ENCODE assay signal across 1 fruit fly cellular context in the genomic region with DNA sequence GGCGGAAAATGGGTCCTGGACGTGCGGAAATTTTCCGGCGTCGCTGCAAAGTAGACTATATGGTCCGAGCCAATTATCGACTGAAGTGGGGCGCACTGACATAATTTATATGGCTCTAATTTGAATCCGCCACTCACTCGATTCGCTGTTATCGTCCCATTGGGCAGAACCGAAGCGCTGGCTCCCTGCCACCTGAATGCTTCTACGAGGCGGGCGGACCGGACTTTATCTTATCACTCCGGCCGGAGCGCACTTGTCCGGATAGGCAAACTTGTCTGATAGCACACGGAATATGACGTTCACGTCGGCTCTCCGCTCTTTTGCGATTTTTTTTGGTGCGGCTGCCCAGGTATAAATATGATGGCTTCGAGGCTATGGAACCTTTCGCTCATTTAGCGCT.
TF ChIP-seq lines count a peak whose summit lies in the region.

No protein-coding gene starts in this region.

TF ChIP-seq in whole organism, embryonic, 481 proteins besides CTCF, POLR2A, EP300 and RAD21 (continued from another document):
- no peak for TF ChIP-seq emc (GFP tag; optimal IDR thresholded peaks at IDR 0.05; lab: Kevin White, UChicago)
- no peak for TF ChIP-seq gem (tag; optimal IDR thresholded peaks at IDR 0.05; lab: Kevin White, UChicago)
- no peak for TF ChIP-seq cas (GFP tag; IDR thresholded peaks at IDR 0.05; lab: Robert Waterston, UW)
- TF ChIP-seq Pdp1 (GFP tag; optimal IDR thresholded peaks at IDR 0.05; lab: Kevin White, UChicago), result peak in 1 of 2 experiments; percentile 18
- TF ChIP-seq CG10274 (GFP tag; optimal IDR thresholded peaks at IDR 0.05; lab: Kevin White, UChicago), result peak; percentile 98
- peak; percentile 86 for TF ChIP-seq Vsx1 (GFP tag; optimal IDR thresholded peaks at IDR 0.05; lab: Kevin White, UChicago)
- peak; percentile 79 for TF ChIP-seq mirr (GFP tag; optimal IDR thresholded peaks at IDR 0.05; lab: Kevin White, UChicago)
- no peak for TF ChIP-seq Mes4 (GFP tag; optimal IDR thresholded peaks at IDR 0.05; lab: Kevin White, UChicago)
- TF ChIP-seq Bgb (GFP tag; IDR thresholded peaks at IDR 0.05; lab: Robert Waterston, UW; ENCODE audit: partially characterized antibody), result 0 out of 2 replicates have a peak, but pooled peaks have one; percentile 25
- peak; percentile 18 for TF ChIP-seq cad (GFP tag; optimal IDR thresholded peaks at IDR 0.05; lab: Kevin White, UChicago)
- TF ChIP-seq CG5953 (GFP tag; IDR thresholded peaks at IDR 0.05; lab: Robert Waterston, UW), result peak; percentile 10; the same call in 1 of the 2 replicates
- peak in 1 of 2 experiments; percentile 24 for TF ChIP-seq Trl (optimal IDR thresholded peaks at IDR 0.05; lab: Kevin White, UChicago)
- TF ChIP-seq Trl (GFP tag; optimal IDR thresholded peaks at IDR 0.05; lab: Kevin White, UChicago), result no peak
- TF ChIP-seq GATAe (GFP tag; conservative IDR thresholded peaks at IDR 0.05; lab: Robert Waterston, UW), result peak; percentile 94
- no peak for TF ChIP-seq aop (GFP tag; IDR thresholded peaks at IDR 0.05; lab: Robert Waterston, UW)
- no peak for TF ChIP-seq CG9932 (GFP tag; IDR thresholded peaks at IDR 0.05; lab: Robert Waterston, UW)
- TF ChIP-seq Hey (tag; optimal IDR thresholded peaks at IDR 0.05; lab: Kevin White, UChicago), result peak; percentile 28
- TF ChIP-seq sim (GFP tag; IDR thresholded peaks at IDR 0.05; lab: Robert Waterston, UW), result no peak
- peak; percentile 11; the same call in 1 of the 2 replicates for TF ChIP-seq Rfx (GFP tag; IDR thresholded peaks at IDR 0.05; lab: Robert Waterston, UW)
- TF ChIP-seq CG10321 (GFP tag; IDR thresholded peaks at IDR 0.05; lab: Robert Waterston, UW), result peak; percentile 20; the same call in 1 of the 2 replicates
- peak; percentile 17; the same call in 1 of the 2 replicates for TF ChIP-seq Adf1 (GFP tag; IDR thresholded peaks at IDR 0.05; lab: Robert Waterston, UW)
- peak; percentile 77 for TF ChIP-seq sug (tag; optimal IDR thresholded peaks at IDR 0.05; lab: Kevin White, UChicago)
- TF ChIP-seq dpn (GFP tag; optimal IDR thresholded peaks at IDR 0.05; lab: Kevin White, UChicago), result no peak
- peak; percentile 49 for TF ChIP-seq lab (GFP tag; optimal IDR thresholded peaks at IDR 0.05; lab: Kevin White, UChicago)
- peak; percentile 30 for TF ChIP-seq Med (GFP tag; lab: Kevin White, UChicago)
- peak; percentile 90 for TF ChIP-seq CG10543 (GFP tag; optimal IDR thresholded peaks at IDR 0.05; lab: Kevin White, UChicago)
- 0 out of 2 replicates have a peak, but pooled peaks have one; percentile 22 for TF ChIP-seq CG17328 (GFP tag; IDR thresholded peaks at IDR 0.05; lab: Robert Waterston, UW)
- no peak for TF ChIP-seq usp (GFP tag; optimal IDR thresholded peaks at IDR 0.05; lab: Kevin White, UChicago)
